Worm (Caenorhabditis elegans) whole organism, late embryonic: ENCODE data around the gene odr-3.

Source experiments
- C08G9.2 ChIP-seq: sonication (generic microtip); optimal IDR thresholded peaks from 2 replicates; lab custom pipeline; 2016; ENCODE audit warnings: mild to moderate bottlenecking, missing genetic modification characterization, moderate library complexity, missing compliant biosample characterization
- K02D7.2 ChIP-seq: sonication (generic microtip); optimal IDR thresholded peaks from 2 replicates; lab custom pipeline; 2017; ENCODE audit warnings: mild to moderate bottlenecking, missing genetic modification characterization, missing compliant biosample characterization
- ceh-14 ChIP-seq: sonication (generic microtip); optimal IDR thresholded peaks from 2 replicates; lab custom pipeline; 2016; ENCODE audit warnings: missing genotype, missing genetic modification characterization, missing compliant biosample characterization
- ceh-22 ChIP-seq: sonication (generic microtip); optimal IDR thresholded peaks from 2 replicates; lab custom pipeline; 2017; ENCODE audit warnings: missing biosample characterization, missing genetic modification characterization
- ceh-30 ChIP-seq: fragments of 150-350 bp; optimal IDR thresholded peaks from 2 replicates; lab custom pipeline; 2014; ENCODE audit warnings: missing biosample characterization, missing genetic modification characterization
- ceh-31 ChIP-seq: sonication (generic microtip); optimal IDR thresholded peaks from 2 replicates; lab custom pipeline; 2016; ENCODE audit warnings: missing genetic modification characterization, missing compliant biosample characterization
- dve-1 ChIP-seq: sonication (generic microtip); optimal IDR thresholded peaks from 2 replicates; lab custom pipeline; 2017; ENCODE audit warnings: antibody characterized with exemption, mild to moderate bottlenecking, missing genetic modification characterization, missing compliant biosample characterization
- elt-2 ChIP-seq: sonication (generic microtip); optimal IDR thresholded peaks from 2 replicates; lab custom pipeline; 2016; ENCODE audit warnings: missing genetic modification reagents, missing genetic modification characterization, missing compliant biosample characterization
- fkh-10 ChIP-seq: fragments of 150-350 bp; optimal IDR thresholded peaks from 2 replicates; lab custom pipeline; 2014; ENCODE audit warnings: missing biosample characterization, missing genetic modification reagents, missing genetic modification characterization
- fkh-6 ChIP-seq: sonication (generic microtip); optimal IDR thresholded peaks from 2 replicates; lab custom pipeline; 2016; ENCODE audit warnings: missing genetic modification characterization, missing compliant biosample characterization
- hlh-15 ChIP-seq: sonication (generic microtip); optimal IDR thresholded peaks from 2 replicates; lab custom pipeline; 2016; ENCODE audit warnings: missing genetic modification characterization, missing compliant biosample characterization
- hlh-8 ChIP-seq: sonication (generic microtip); optimal IDR thresholded peaks from 2 replicates; lab custom pipeline; 2016; ENCODE audit warnings: missing genotype, missing genetic modification characterization, missing compliant biosample characterization
- lim-6 ChIP-seq: sonication (generic microtip); optimal IDR thresholded peaks from 2 replicates; lab custom pipeline; 2016; ENCODE audit warnings: missing genetic modification characterization, missing compliant biosample characterization
- madf-2 ChIP-seq: sonication (generic microtip); optimal IDR thresholded peaks from 2 replicates; lab custom pipeline; 2017; ENCODE audit warnings: missing genetic modification characterization, missing compliant biosample characterization
- nfya-1 ChIP-seq: sonication (generic microtip); optimal IDR thresholded peaks from 2 replicates; lab custom pipeline; 2017; ENCODE audit warnings: missing genetic modification characterization, mild to moderate bottlenecking, missing compliant biosample characterization, antibody characterized with exemption, moderate library complexity
- npax-4 ChIP-seq: sonication (generic microtip); optimal IDR thresholded peaks from 2 replicates; lab custom pipeline; 2016; ENCODE audit warnings: missing genetic modification characterization, missing compliant biosample characterization
- pag-3 ChIP-seq: sonication (generic microtip); optimal IDR thresholded peaks from 2 replicates; lab custom pipeline; 2016; ENCODE audit warnings: missing compliant biosample characterization, missing genetic modification characterization, borderline replicate concordance
- pat-9 ChIP-seq: fragments of 200-800 bp; sonication (Bioruptor generic); optimal IDR thresholded peaks from 2 replicates; lab custom pipeline; 2018; ENCODE audit warnings: mild to moderate bottlenecking, missing genetic modification characterization, moderate library complexity, missing compliant biosample characterization
- pax-1 ChIP-seq: fragments of 150-350 bp; optimal IDR thresholded peaks from 2 replicates; lab custom pipeline; 2014; ENCODE audit warnings: missing biosample characterization, missing genetic modification characterization
- pha-2 ChIP-seq: sonication (generic microtip); optimal IDR thresholded peaks from 2 replicates; lab custom pipeline; 2017; ENCODE audit warnings: mild to moderate bottlenecking, missing genetic modification characterization, missing compliant biosample characterization
- pha-4 ChIP-seq: fragments of 150-350 bp; optimal IDR thresholded peaks from 2 replicates; lab custom pipeline; 2018; ENCODE audit warnings: missing biosample characterization, missing genetic modification reagents, missing genetic modification characterization
- pqm-1 ChIP-seq: sonication (generic microtip); optimal IDR thresholded peaks from 2 replicates; lab custom pipeline; 2016; ENCODE audit warnings: missing genetic modification characterization, missing compliant biosample characterization
- sdc-2 ChIP-seq: sonication (generic microtip); optimal IDR thresholded peaks from 2 replicates; lab custom pipeline; 2016; ENCODE audit warnings: missing genotype, missing genetic modification characterization, missing compliant biosample characterization
- sox-2 ChIP-seq: fragments of 200-800 bp; sonication (Bioruptor generic); IDR thresholded peaks from 2 replicates; pipeline ENCODE4 v1.3.6; 2022; ENCODE audit warnings: missing genetic modification reagents, missing genetic modification characterization, missing compliant biosample characterization
- syd-9 ChIP-seq: sonication (generic microtip); optimal IDR thresholded peaks from 2 replicates; lab custom pipeline; 2016; ENCODE audit warnings: mild to moderate bottlenecking, missing genetic modification characterization, moderate library complexity, missing compliant biosample characterization
- tbx-2 ChIP-seq: sonication (generic microtip); optimal IDR thresholded peaks from 2 replicates; lab custom pipeline; 2016; ENCODE audit warnings: missing genetic modification characterization, missing compliant biosample characterization
- ttx-3 ChIP-seq: sonication (generic microtip); optimal IDR thresholded peaks from 2 replicates; lab custom pipeline; 2016; ENCODE audit warnings: missing genetic modification reagents, missing genetic modification characterization, missing compliant biosample characterization
- unc-3 ChIP-seq, 2 experiments: fragments of 200-800 bp in 1 of 2; sonication (Bioruptor generic) in 1 of 2; sonication (generic microtip) in 1 of 2; conservative IDR thresholded peaks in 1 of 2; optimal IDR thresholded peaks in 1 of 2; 2 replicates each; pipeline versions ENCODE4 v1.3.6 to Lab custom; 2016 to 2022; ENCODE audit warnings: missing compliant biosample characterization in 2 of 2, missing genetic modification characterization in 2 of 2, missing genetic modification reagents in 1 of 2
- unc-55 ChIP-seq: sonication (generic microtip); optimal IDR thresholded peaks from 2 replicates; lab custom pipeline; 2017; ENCODE audit warnings: missing biosample characterization, missing genetic modification reagents, missing genetic modification characterization
- unc-86 ChIP-seq: sonication (generic microtip); optimal IDR thresholded peaks from 2 replicates; lab custom pipeline; 2016; ENCODE audit warnings: missing genetic modification characterization, missing compliant biosample characterization
- ztf-16 ChIP-seq: sonication (generic microtip); optimal IDR thresholded peaks from 2 replicates; lab custom pipeline; 2017; ENCODE audit warnings: missing genetic modification characterization, missing compliant biosample characterization

The odr-3 gene

DNA sequence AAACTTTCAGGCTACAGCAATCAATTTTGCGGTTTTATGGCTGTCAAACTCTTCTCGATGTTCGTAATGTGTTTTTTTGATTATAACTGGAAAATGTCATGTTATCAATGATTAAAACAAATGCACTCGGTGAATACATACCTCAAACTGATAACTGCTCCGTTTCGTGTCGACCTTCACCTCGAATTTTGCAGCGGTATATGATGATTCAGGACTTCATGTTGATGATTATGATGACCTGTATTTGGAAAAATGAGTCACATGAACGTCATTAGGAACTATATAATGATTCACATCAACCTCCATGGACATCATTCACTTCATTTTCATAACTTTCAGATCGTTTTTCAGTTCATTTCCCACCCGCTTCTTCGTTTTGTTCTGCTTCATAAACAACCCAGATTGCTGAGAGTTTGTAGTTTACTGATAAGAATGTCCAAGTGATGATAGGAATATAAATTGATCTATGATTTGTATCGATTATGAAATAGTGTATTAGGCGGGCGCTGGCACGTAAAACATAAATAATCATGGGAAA, 13.5 kb upstream of the odr-3 start:
- no peak for TF ChIP-seq ceh-14 (tag; lab: Kevin White, UChicago)
- peak; percentile 68 for TF ChIP-seq elt-2 (tag; lab: Kevin White, UChicago)
- TF ChIP-seq syd-9: no peak
- TF ChIP-seq ztf-16 (tag; lab: Kevin White, UChicago): no peak

DNA sequence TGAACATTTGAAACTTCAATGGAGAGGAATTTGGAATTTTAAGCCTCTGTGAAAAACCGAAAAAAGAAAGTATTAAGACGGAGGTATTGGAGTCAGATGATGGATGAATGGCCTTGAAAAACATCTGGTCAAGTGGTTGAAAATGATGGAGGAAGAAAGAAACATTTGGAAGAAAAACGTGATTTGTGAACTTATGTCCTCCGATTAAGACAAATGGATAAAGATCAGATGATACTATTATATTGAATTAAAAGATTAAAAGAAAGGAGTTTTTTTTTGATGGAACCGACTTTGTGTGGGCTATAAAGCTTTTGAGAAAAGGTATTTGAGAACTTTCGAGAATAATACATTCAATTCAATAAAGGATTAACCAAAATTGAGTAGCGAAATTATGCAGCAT, 10.2 kb upstream of the odr-3 start:
- TF ChIP-seq hlh-15 (tag; lab: Kevin White, UChicago) (no peak), pqm-1 (no peak), ceh-30 (tag; lab: Kevin White, UChicago) (no peak), unc-55 (GFP tag; lab: Kevin White, UChicago) (no peak), fkh-10 (GFP tag; lab: Kevin White, UChicago) (no peak), lim-6 (tag; lab: Kevin White, UChicago) (no peak), ttx-3 (tag; lab: Kevin White, UChicago) (no peak)
- TF ChIP-seq, all 69 proteins: peak for 0

DNA sequence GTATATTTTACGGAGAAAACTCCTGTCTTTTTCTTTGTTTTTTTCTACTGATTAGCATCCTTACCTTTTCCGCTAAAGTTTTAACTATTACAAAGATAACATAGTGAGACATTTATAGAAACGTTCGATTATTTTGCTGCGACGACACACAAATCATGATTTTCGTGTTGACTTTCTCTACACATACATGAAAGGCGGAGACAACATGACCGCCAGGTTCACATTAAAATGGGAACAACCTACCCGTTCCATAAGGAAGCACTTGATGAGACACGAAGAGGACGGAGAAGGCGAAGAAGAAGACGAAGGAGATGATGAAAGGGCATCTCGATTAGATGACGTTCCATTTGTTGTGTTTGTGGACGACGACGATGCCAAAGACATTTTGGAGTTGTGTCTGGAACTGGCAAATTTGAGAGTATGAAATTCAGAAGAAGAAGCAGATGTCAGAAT, 9.6 kb upstream of the odr-3 start, which contains the start of gene C34D1.4:
C34D1.4 (minus strand) TSS at position 403 of the 453 bp plus-strand sequence.
- TF ChIP-seq sox-2 (GFP tag; lab: Robert Waterston, UW) (no peak), ceh-22 (tag; lab: Kevin White, UChicago) (no peak), nfya-1 (tag; lab: Kevin White, UChicago) (no peak), ttx-3 (tag; lab: Kevin White, UChicago) (no peak), ceh-30 (tag; lab: Kevin White, UChicago) (no peak), unc-3 (GFP tag; conservative IDR thresholded peaks at IDR 0.05; lab: Robert Waterston, UW) (no peak), unc-3 (tag; optimal IDR thresholded peaks at IDR 0.05; lab: Kevin White, UChicago) (no peak), ceh-31 (tag; lab: Kevin White, UChicago) (no peak), unc-86 (no peak), hlh-8 (tag; lab: Kevin White, UChicago) (no peak), tbx-2 (tag; lab: Kevin White, UChicago) (no peak), lim-6 (tag; lab: Kevin White, UChicago) (no peak), dve-1 (no peak), ceh-14 (tag; lab: Kevin White, UChicago) (no peak), madf-2 (tag; lab: Kevin White, UChicago) (no peak), K02D7.2 (tag; lab: Kevin White, UChicago) (no peak), pha-2 (tag; lab: Kevin White, UChicago) (no peak)

- TF ChIP-seq pat-9 (tag; lab: Kevin White, UChicago) (no peak), madf-2 (tag; lab: Kevin White, UChicago) (no peak), pax-1 (no peak), elt-2 (tag; lab: Kevin White, UChicago) (no peak), C08G9.2 (tag; lab: Kevin White, UChicago) (no peak), sdc-2 (tag; lab: Kevin White, UChicago) (no peak), hlh-8 (tag; lab: Kevin White, UChicago) (no peak), fkh-6 (tag; lab: Kevin White, UChicago) (no peak), pha-4 (no peak), npax-4 (tag; lab: Kevin White, UChicago) (no peak), ttx-3 (tag; lab: Kevin White, UChicago) (no peak)
Observed at ce11 chrV:13252862-13253261, 3.5 kb upstream of the odr-3 start.

- TF ChIP-seq ceh-22 (tag; lab: Kevin White, UChicago) (no peak), pag-3 (tag; lab: Kevin White, UChicago) (no peak), madf-2 (tag; lab: Kevin White, UChicago) (no peak)
Observed at ce11 chrV:13243205-13243604, 6.1 kb downstream of the odr-3 start.
